Fruit fly (Drosophila melanogaster) whole organism, pupa: ENCODE measurements around the gene CG17549.

ENCODE experiments used
- CG10348 ChIP-seq: fragments of 200-800 bp; sonication (Bioruptor generic); IDR thresholded peaks from 2 replicates; pipeline ENCODE4 v1.3.6; 2022; ENCODE audit warnings: missing biosample characterization, missing genetic modification characterization
- CG12605 ChIP-seq: fragments of 200-800 bp; sonication (Bioruptor generic); IDR thresholded peaks from 2 replicates; pipeline ENCODE4 v1.3.6; 2022; ENCODE audit warnings: missing biosample characterization, missing genetic modification characterization
- CG13204 ChIP-seq: fragments of 200-800 bp; sonication (Bioruptor generic); optimal IDR thresholded peaks from 2 replicates; lab custom pipeline; 2018; ENCODE audit warnings: missing biosample characterization, mild to moderate bottlenecking, missing genetic modification characterization, moderate library complexity
- CG14655 ChIP-seq: fragments of 200-800 bp; sonication (Bioruptor generic); optimal IDR thresholded peaks from 3 replicates; lab custom pipeline; 2017; ENCODE audit warnings: mild to moderate bottlenecking, missing biosample characterization, missing genetic modification reagents, missing genetic modification characterization
- CG15710 ChIP-seq: fragments of 200-800 bp; sonication (Bioruptor generic); optimal IDR thresholded peaks from 2 replicates; lab custom pipeline; 2018; ENCODE audit warnings: missing biosample characterization, mild to moderate bottlenecking, missing genetic modification characterization, moderate library complexity
- CG17806 ChIP-seq: fragments of 200-800 bp; sonication (Bioruptor generic); optimal IDR thresholded peaks from 2 replicates; lab custom pipeline; 2018; ENCODE audit warnings: missing biosample characterization, mild to moderate bottlenecking, missing genetic modification characterization, moderate library complexity
- CG32121 ChIP-seq: fragments of 200-800 bp; sonication (Bioruptor generic); IDR thresholded peaks from 2 replicates; pipeline ENCODE4 v1.3.6; 2022; ENCODE audit warnings: missing biosample characterization, missing genetic modification characterization
- CG34367 ChIP-seq: fragments of 200-800 bp; sonication (Bioruptor generic); optimal IDR thresholded peaks from 2 replicates; lab custom pipeline; 2018; ENCODE audit warnings: missing biosample characterization, mild to moderate bottlenecking, missing genetic modification characterization
- CG4496 ChIP-seq: fragments of 200-800 bp; sonication (Bioruptor generic); IDR thresholded peaks from 3 replicates; pipeline ENCODE4 v1.3.6; 2022; ENCODE audit warnings: missing biosample characterization, missing genetic modification characterization
- CG8159 ChIP-seq: fragments of 200-800 bp; sonication (Bioruptor generic); optimal IDR thresholded peaks from 3 replicates; lab custom pipeline; 2018; ENCODE audit warnings: missing biosample characterization, mild to moderate bottlenecking, missing genetic modification characterization, moderate library complexity
- CG8301 ChIP-seq: fragments of 200-800 bp; sonication (Bioruptor generic); optimal IDR thresholded peaks from 2 replicates; lab custom pipeline; 2018; ENCODE audit warnings: missing biosample characterization, mild to moderate bottlenecking, missing genetic modification characterization
- CG9948 ChIP-seq: fragments of 200-800 bp; sonication (Bioruptor generic); optimal IDR thresholded peaks from 2 replicates; lab custom pipeline; 2018; ENCODE audit warnings: missing biosample characterization, mild to moderate bottlenecking, missing genetic modification characterization, moderate library complexity
- D1 ChIP-seq: fragments of 200-800 bp; sonication (Bioruptor generic); optimal IDR thresholded peaks from 2 replicates; lab custom pipeline; 2018; ENCODE audit warnings: missing biosample characterization, mild to moderate bottlenecking, missing genetic modification characterization, moderate library complexity
- EcR ChIP-seq: fragments of 200-800 bp; sonication (Bioruptor generic); optimal IDR thresholded peaks from 3 replicates; lab custom pipeline; 2019; ENCODE audit warnings: missing biosample characterization, missing genetic modification characterization, mild to moderate bottlenecking, moderate library complexity, missing genetic modification reagents
- Ets98B ChIP-seq: fragments of 200-800 bp; sonication (Bioruptor generic); IDR thresholded peaks from 2 replicates; pipeline ENCODE4 v1.3.6; 2022; ENCODE audit warnings: missing biosample characterization, missing genetic modification characterization
- Pif1A ChIP-seq: fragments of 200-800 bp; sonication (Bioruptor generic); optimal IDR thresholded peaks from 3 replicates; lab custom pipeline; 2016; ENCODE audit warnings: missing biosample characterization, missing genetic modification characterization
- Pif1B ChIP-seq: fragments of 200-800 bp; sonication (Bioruptor generic); optimal IDR thresholded peaks from 3 replicates; lab custom pipeline; 2016; ENCODE audit warnings: missing biosample characterization, missing genetic modification characterization
- Snoo ChIP-seq: fragments of 200-800 bp; sonication (Bioruptor generic); optimal IDR thresholded peaks from 3 replicates; lab custom pipeline; 2017; ENCODE audit warnings: missing biosample characterization, mild to moderate bottlenecking, missing genetic modification characterization, inconsistent platforms
- fd96Ca ChIP-seq: fragments of 200-800 bp; sonication (Bioruptor generic); IDR thresholded peaks from 3 replicates; pipeline ENCODE4 v1.3.6; 2022; ENCODE audit warnings: missing biosample characterization, missing genetic modification characterization
- gl ChIP-seq: fragments of 200-800 bp; sonication (Bioruptor generic); optimal IDR thresholded peaks from 2 replicates; lab custom pipeline; 2018; ENCODE audit warnings: missing biosample characterization, mild to moderate bottlenecking, missing genetic modification characterization
- rn ChIP-seq: fragments of 200-800 bp; sonication (Bioruptor generic); IDR thresholded peaks from 2 replicates; pipeline ENCODE4 v1.3.6; 2022; ENCODE audit warnings: missing biosample characterization, missing genetic modification characterization

The CG17549 gene

dm6 chr2L:19366730-19367129 lies 23.1 kb downstream of the CG17549 start:
- no peak for TF ChIP-seq Ets98B
- no peak for TF ChIP-seq EcR (GFP tag; lab: Kevin White, UChicago)
- no peak for TF ChIP-seq CG13204 (GFP tag; lab: Kevin White, UChicago)
- TF ChIP-seq CG15710 (tag; lab: Kevin White, UChicago): no peak

dm6 chr2L:19366301-19366700 lies 23.6 kb downstream of the CG17549 start:
- TF ChIP-seq CG9948 (tag; lab: Kevin White, UChicago) (no peak), CG15710 (tag; lab: Kevin White, UChicago) (peak; percentile 34), fd96Ca (GFP tag; lab: Robert Waterston, UW) (no peak)

dm6 chr2L:19364622-19365021 lies 25.3 kb downstream of the CG17549 start:
- TF ChIP-seq CG34367 (tag; lab: Kevin White, UChicago) (peak; percentile 59), rn (no peak), CG15710 (tag; lab: Kevin White, UChicago) (peak; percentile 66), CG10348 (no peak), Pif1A (GFP tag; lab: Kevin White, UChicago) (peak; percentile 32), CG8301 (peak; percentile 62), CG17806 (tag; lab: Kevin White, UChicago) (peak; percentile 56), CG12605 (0 out of 2 replicates have a peak, but pooled peaks have one; percentile 30), Ets98B (peak; percentile 43), Snoo (tag; lab: Kevin White, UChicago) (peak; percentile 65), gl (no peak), D1 (tag; lab: Kevin White, UChicago) (no peak), CG14655 (GFP tag; lab: Kevin White, UChicago) (peak; percentile 69), CG8159 (tag; lab: Kevin White, UChicago) (peak; percentile 73), EcR (GFP tag; lab: Kevin White, UChicago) (peak; percentile 45), fd96Ca (GFP tag; lab: Robert Waterston, UW) (0 out of 3 replicates have a peak, but pooled peaks have one; percentile 47), Pif1B (GFP tag; lab: Kevin White, UChicago) (peak; percentile 40), CG9948 (tag; lab: Kevin White, UChicago) (peak; percentile 45), CG32121 (peak; percentile 24; the same call in 1 of the 2 replicates), CG4496 (peak; percentile 37; the same call in 2 of the 3 replicates), CG13204 (GFP tag; lab: Kevin White, UChicago) (no peak)

dm6 chr2L:19364075-19364474 lies 25.8 kb downstream of the CG17549 start, which contains the start of gene CG13086:
CG13086 (plus strand) TSS chr2L:19364375.
- TF ChIP-seq CG8301: no peak
- no peak for TF ChIP-seq CG8159 (tag; lab: Kevin White, UChicago)
- no peak for TF ChIP-seq CG34367 (tag; lab: Kevin White, UChicago)
- TF ChIP-seq CG32121: no peak
- no peak for TF ChIP-seq Ets98B
- no peak for TF ChIP-seq rn
- TF ChIP-seq CG15710 (tag; lab: Kevin White, UChicago): no peak
- no peak for TF ChIP-seq gl
- TF ChIP-seq EcR (GFP tag; lab: Kevin White, UChicago): no peak
- TF ChIP-seq Pif1B (GFP tag; lab: Kevin White, UChicago): no peak
- TF ChIP-seq fd96Ca (GFP tag; lab: Robert Waterston, UW): no peak

- TF ChIP-seq CG4496 (peak; percentile 63), CG17806 (tag; lab: Kevin White, UChicago) (no peak), Ets98B (0 out of 2 replicates have a peak, but pooled peaks have one; percentile 15), CG10348 (no peak), CG8159 (tag; lab: Kevin White, UChicago) (no peak)
Observed at dm6 chr2L:19363530-19363929, 26.3 kb downstream of the CG17549 start.

dm6 chr2L:19362734-19363363 lies 27.0 kb downstream of the CG17549 start, which contains the start of gene dnt:
dnt (minus strand) TSS chr2L:19363227.
- TF ChIP-seq EcR (GFP tag; lab: Kevin White, UChicago) (peak; percentile 55), Snoo (tag; lab: Kevin White, UChicago) (no peak)

dm6 chr2L:19361632-19362142 lies 28.2 kb downstream of the CG17549 start:
- TF ChIP-seq CG17806 (tag; lab: Kevin White, UChicago): peak; percentile 55
- TF ChIP-seq Pif1B (GFP tag; lab: Kevin White, UChicago): peak; percentile 61
- TF ChIP-seq CG32121: no peak; the same call in 1 of the 2 replicates
- peak; percentile 23 for TF ChIP-seq EcR (GFP tag; lab: Kevin White, UChicago)
- TF ChIP-seq CG9948 (tag; lab: Kevin White, UChicago): peak; percentile 59
- peak; percentile 32 for TF ChIP-seq gl
- TF ChIP-seq CG14655 (GFP tag; lab: Kevin White, UChicago): peak; percentile 66
- TF ChIP-seq CG12605: no peak
- TF ChIP-seq CG34367 (tag; lab: Kevin White, UChicago): peak; percentile 52
- no peak; the same call in 1 of the 2 replicates for TF ChIP-seq CG10348
- no peak for TF ChIP-seq rn
- TF ChIP-seq fd96Ca (GFP tag; lab: Robert Waterston, UW): no peak
- 0 out of 3 replicates have a peak, but pooled peaks have one; percentile 16 for TF ChIP-seq CG4496
- peak; percentile 58 for TF ChIP-seq CG13204 (GFP tag; lab: Kevin White, UChicago)
- TF ChIP-seq CG8159 (tag; lab: Kevin White, UChicago): peak; percentile 79
- peak; percentile 78 for TF ChIP-seq Snoo (tag; lab: Kevin White, UChicago)
- peak; percentile 41 for TF ChIP-seq CG8301
- no peak for TF ChIP-seq D1 (tag; lab: Kevin White, UChicago)
- TF ChIP-seq Ets98B: no peak
- TF ChIP-seq CG15710 (tag; lab: Kevin White, UChicago): peak; percentile 61
- TF ChIP-seq Pif1A (GFP tag; lab: Kevin White, UChicago): peak; percentile 65
